Fruit fly (Drosophila melanogaster): Measurements from ENCODE around the gene Atg17.

The Atg17 gene

dm6 chr3R:5668928-5669739 lies at the start of gene Atg17, which contains the start of gene Xe7 (continued):
- peak; percentile 97 for TF ChIP-seq CG9932 (GFP tag; IDR thresholded peaks at IDR 0.05)
- peak; percentile 89 for TF ChIP-seq CG17359 (tag; optimal IDR thresholded peaks at IDR 0.05)
- TF ChIP-seq CG11695 (GFP tag; IDR thresholded peaks at IDR 0.05): peak; percentile 85
- peak; percentile 96 for TF ChIP-seq ind (GFP tag; optimal IDR thresholded peaks at IDR 0.05)
- TF ChIP-seq Six4 (GFP tag; optimal IDR thresholded peaks at IDR 0.05): peak; percentile 85
- TF ChIP-seq unc-4 (GFP tag; IDR thresholded peaks at IDR 0.05; ENCODE audit: partially characterized antibody): peak; percentile 66
- peak; percentile 94 for TF ChIP-seq CG32532 (GFP tag; IDR thresholded peaks at IDR 0.05)
- peak; percentile 57; the same call in 1 of the 2 replicates for TF ChIP-seq CG5953 (GFP tag; IDR thresholded peaks at IDR 0.05)
- peak; percentile 86 for TF ChIP-seq CG18764 (GFP tag; optimal IDR thresholded peaks at IDR 0.05)
- TF ChIP-seq vvl (GFP tag; IDR thresholded peaks at IDR 0.05): peak; percentile 83
- peak; percentile 92 for TF ChIP-seq bab2 (GFP tag; optimal IDR thresholded peaks at IDR 0.05)
- no peak for TF ChIP-seq bowl (GFP tag; IDR thresholded peaks at IDR 0.05)
- TF ChIP-seq Hsf (GFP tag; optimal IDR thresholded peaks at IDR 0.05): peak; percentile 95
- peak; percentile 94 for TF ChIP-seq CG1602 (GFP tag; optimal IDR thresholded peaks at IDR 0.05)
- TF ChIP-seq Usf (GFP tag; optimal IDR thresholded peaks at IDR 0.05): peak; percentile 87
- TF ChIP-seq CG18262 (tag; optimal IDR thresholded peaks at IDR 0.05): peak; percentile 88
- peak; percentile 91 for TF ChIP-seq az2 (GFP tag; optimal IDR thresholded peaks at IDR 0.05)
- TF ChIP-seq gcm2 (GFP tag; optimal IDR thresholded peaks at IDR 0.05): peak; percentile 20
- no peak for TF ChIP-seq usp (GFP tag; optimal IDR thresholded peaks at IDR 0.05)
- no peak for TF ChIP-seq z (GFP tag; IDR thresholded peaks at IDR 0.05)
- peak; percentile 67 for TF ChIP-seq Awh (GFP tag; IDR thresholded peaks at IDR 0.05)
- TF ChIP-seq crc (GFP tag; optimal IDR thresholded peaks at IDR 0.05): peak; percentile 56
- TF ChIP-seq sima (GFP tag; optimal IDR thresholded peaks at IDR 0.05): no peak
- peak; percentile 69 for TF ChIP-seq pb (GFP tag; optimal IDR thresholded peaks at IDR 0.05)
- peak; percentile 95 for TF ChIP-seq tin (GFP tag; optimal IDR thresholded peaks at IDR 0.05)
- peak; percentile 75 for TF ChIP-seq CG1529 (GFP tag; optimal IDR thresholded peaks at IDR 0.05)
- peak; percentile 84 for TF ChIP-seq ems (GFP tag; optimal IDR thresholded peaks at IDR 0.05)
- TF ChIP-seq tll (GFP tag; optimal IDR thresholded peaks at IDR 0.05): peak; percentile 48
- no peak for TF ChIP-seq chinmo (GFP tag; IDR thresholded peaks at IDR 0.05; ENCODE audit: partially characterized antibody)
- peak; percentile 65 for TF ChIP-seq CG12071 (GFP tag; optimal IDR thresholded peaks at IDR 0.05)
- peak; percentile 92 for TF ChIP-seq Fer3 (tag; optimal IDR thresholded peaks at IDR 0.05)
- peak; percentile 94 for TF ChIP-seq klu (GFP tag; IDR thresholded peaks at IDR 0.05)
- TF ChIP-seq phol (tag; optimal IDR thresholded peaks at IDR 0.05): peak; percentile 95
- TF ChIP-seq lov (optimal IDR thresholded peaks at IDR 0.05): no peak
- TF ChIP-seq lov (GFP tag; IDR thresholded peaks at IDR 0.05): peak; percentile 54; the same call in 1 of the 3 replicates
- TF ChIP-seq Dad (GFP tag; optimal IDR thresholded peaks at IDR 0.05): peak; percentile 82
- peak; percentile 92 for TF ChIP-seq CG8944 (GFP tag; optimal IDR thresholded peaks at IDR 0.05)
- TF ChIP-seq CG16813 (GFP tag; IDR thresholded peaks at IDR 0.05; ENCODE audit: partially characterized antibody): peak; percentile 65; the same call in 2 of the 3 replicates
- TF ChIP-seq CG9437 (GFP tag; optimal IDR thresholded peaks at IDR 0.05): peak; percentile 86
- peak; percentile 92 for TF ChIP-seq sob (GFP tag; IDR thresholded peaks at IDR 0.05)
- peak; percentile 73 for TF ChIP-seq Hand (GFP tag; optimal IDR thresholded peaks at IDR 0.05)
- TF ChIP-seq MBD-R2 (GFP tag; IDR thresholded peaks at IDR 0.05): peak; percentile 73
- peak; percentile 10 for TF ChIP-seq kni (GFP tag; optimal IDR thresholded peaks at IDR 0.05)
- TF ChIP-seq CG11085 (GFP tag; IDR thresholded peaks at IDR 0.05): peak; percentile 90
- TF ChIP-seq Dbx (GFP tag; IDR thresholded peaks at IDR 0.05): peak; percentile 94
- TF ChIP-seq maf-S (GFP tag; optimal IDR thresholded peaks at IDR 0.05): peak; percentile 84
- TF ChIP-seq zfh1 (GFP tag; IDR thresholded peaks at IDR 0.05): peak; percentile 86
- peak; percentile 68 for TF ChIP-seq CG33213 (GFP tag; optimal IDR thresholded peaks at IDR 0.05)
- TF ChIP-seq Sox102F (GFP tag; optimal IDR thresholded peaks at IDR 0.05): peak; percentile 91
- peak; percentile 71 for TF ChIP-seq ab (GFP tag; optimal IDR thresholded peaks at IDR 0.05)
